Worm (Caenorhabditis elegans) whole organism, young adult: ENCODE results near the gene C55A6.7.

Experiments used
- ceh-40 ChIP-seq: fragments of 200-800 bp; sonication (Bioruptor generic); IDR thresholded peaks from 2 replicates; pipeline ENCODE4 v1.3.6; 2022; ENCODE audit warnings: missing genetic modification characterization, missing compliant biosample characterization
- ceh-58 ChIP-seq: fragments of 200-800 bp; sonication (Bioruptor generic); IDR thresholded peaks from 2 replicates; pipeline ENCODE4 v1.3.6; 2022; ENCODE audit warnings: missing genetic modification characterization, missing compliant biosample characterization
- ets-4 ChIP-seq: fragments of 200-800 bp; sonication (Bioruptor generic); optimal IDR thresholded peaks from 2 replicates; lab custom pipeline; 2018; ENCODE audit warnings: mild to moderate bottlenecking, missing genetic modification characterization, missing compliant biosample characterization
- lin-54 ChIP-seq: fragments of 200-800 bp; sonication (Bioruptor generic); optimal IDR thresholded peaks from 2 replicates; lab custom pipeline; 2018; ENCODE audit warnings: mild to moderate bottlenecking, missing genetic modification characterization, missing compliant biosample characterization
- ztf-6 ChIP-seq: fragments of 200-800 bp; sonication (Bioruptor generic); IDR thresholded peaks from 2 replicates; pipeline ENCODE4 v1.3.6; 2022; ENCODE audit warnings: missing genetic modification reagents, missing genetic modification characterization, missing compliant biosample characterization

- TF ChIP-seq ets-4 (no peak), ztf-6 (GFP tag; lab: Robert Waterston, UW) (no peak), lin-54 (GFP tag; lab: Kevin White, UChicago) (no peak), ceh-58 (GFP tag; lab: Robert Waterston, UW) (no peak), ceh-40 (no peak)
Measured at ce11 chrV:11517789-11518188, 2.5 kb downstream of the C55A6.7 start, which contains the start of gene C55A6.4.
